Worm (Caenorhabditis elegans) whole organism, L4 larva: ENCODE data around the gene F44G3.7.

Source experiments
- lir-3 ChIP-seq: sonication (generic microtip); optimal IDR thresholded peaks from 2 replicates; lab custom pipeline; 2016; ENCODE audit warnings: mild to moderate bottlenecking, missing genetic modification characterization, missing compliant biosample characterization
- pqm-1 ChIP-seq: sonication (generic microtip); optimal IDR thresholded peaks from 2 replicates; lab custom pipeline; 2017; ENCODE audit warnings: missing biosample characterization, missing genetic modification characterization
- zag-1 ChIP-seq: fragments of 150-350 bp; optimal IDR thresholded peaks from 2 replicates; lab custom pipeline; 2014; ENCODE audit warnings: missing biosample characterization, missing genetic modification characterization

ce11 chrV:16132705-16133104, 4.2 kb downstream of the F44G3.7 start, which contains the start of gene fbxa-144:
- TF ChIP-seq zag-1 (tag; lab: Kevin White, UChicago): no peak
- no peak for TF ChIP-seq lir-3
- TF ChIP-seq pqm-1 (tag; lab: Kevin White, UChicago): no peak
